Worm (Caenorhabditis elegans) whole organism, early embryonic: ENCODE results near the gene K08F4.3.

ENCODE experiments used
- B0310.2 ChIP-seq: sonication (generic microtip); optimal IDR thresholded peaks from 2 replicates; lab custom pipeline; 2016; ENCODE audit warnings: mild to moderate bottlenecking, missing genetic modification characterization, missing compliant biosample characterization
- F13C5.2 ChIP-seq: sonication (generic microtip); optimal IDR thresholded peaks from 2 replicates; lab custom pipeline; 2017; ENCODE audit warnings: mild to moderate bottlenecking, missing genetic modification characterization, inconsistent platforms, missing compliant biosample characterization
- aly-1 ChIP-seq: sonication (generic microtip); optimal IDR thresholded peaks from 2 replicates; lab custom pipeline; 2016; ENCODE audit warnings: missing genetic modification characterization, missing compliant biosample characterization
- ama-1 ChIP-seq: fragments of 150-350 bp; optimal IDR thresholded peaks from 2 replicates; lab custom pipeline; 2014
- ceh-13 ChIP-seq: fragments of 200-800 bp; sonication (Bioruptor generic); optimal IDR thresholded peaks from 2 replicates; lab custom pipeline; 2018; ENCODE audit warnings: mild to moderate bottlenecking, missing genetic modification characterization, missing compliant biosample characterization
- ceh-36 ChIP-seq: sonication (generic microtip); optimal IDR thresholded peaks from 2 replicates; lab custom pipeline; 2016; ENCODE audit warnings: missing genetic modification characterization, inconsistent platforms, missing compliant biosample characterization
- ets-7 ChIP-seq: sonication (generic microtip); optimal IDR thresholded peaks from 2 replicates; lab custom pipeline; 2016; ENCODE audit warnings: missing genotype, missing genetic modification characterization, missing compliant biosample characterization
- flt-1 ChIP-seq: fragments of 200-800 bp; sonication (Bioruptor generic); IDR thresholded peaks from 2 replicates; pipeline ENCODE4 v1.3.6; 2022; ENCODE audit warnings: missing genetic modification characterization, missing compliant biosample characterization
- hmbx-1 ChIP-seq: sonication (generic microtip); optimal IDR thresholded peaks from 2 replicates; lab custom pipeline; 2016; ENCODE audit warnings: mild to moderate bottlenecking, missing genetic modification characterization, missing compliant biosample characterization
- hmg-4 ChIP-seq: fragments of 200-800 bp; sonication (Bioruptor generic); optimal IDR thresholded peaks from 2 replicates; lab custom pipeline; 2018; ENCODE audit warnings: mild to moderate bottlenecking, missing genetic modification characterization, missing compliant biosample characterization
- hnd-1 ChIP-seq: sonication (generic microtip); optimal IDR thresholded peaks from 2 replicates; lab custom pipeline; 2016; ENCODE audit warnings: missing genetic modification characterization, missing compliant biosample characterization
- pes-1 ChIP-seq: fragments of 200-800 bp; sonication (Bioruptor generic); IDR thresholded peaks from 2 replicates; pipeline ENCODE4 v1.3.6; 2022; ENCODE audit warnings: missing genetic modification reagents, missing genetic modification characterization, missing compliant biosample characterization
- scrt-1 ChIP-seq: fragments of 200-800 bp; sonication (Bioruptor generic); IDR thresholded peaks from 2 replicates; pipeline ENCODE4 v1.3.6; 2022; ENCODE audit warnings: missing genetic modification characterization, missing compliant biosample characterization
- sea-1 ChIP-seq: fragments of 200-800 bp; sonication (Bioruptor generic); conservative IDR thresholded peaks from 2 replicates; pipeline ENCODE4 v1.3.6; 2022; ENCODE audit warnings: missing genetic modification characterization, missing compliant biosample characterization
- tbx-11 ChIP-seq: fragments of 200-800 bp; sonication (Bioruptor generic); IDR thresholded peaks from 2 replicates; pipeline ENCODE4 v1.3.6; 2022; ENCODE audit warnings: missing genetic modification characterization, missing compliant biosample characterization
- tbx-37 ChIP-seq: fragments of 200-800 bp; sonication (Bioruptor generic); conservative IDR thresholded peaks from 2 replicates; pipeline ENCODE4 v1.3.6; 2022; ENCODE audit warnings: missing genetic modification reagents, missing genetic modification characterization, missing compliant biosample characterization
- tra-4 ChIP-seq: sonication (generic microtip); optimal IDR thresholded peaks from 2 replicates; lab custom pipeline; 2017; ENCODE audit warnings: missing genetic modification characterization, missing compliant biosample characterization

The K08F4.3 gene

ce11 chrIV:10151439-10151997, 22.5 kb downstream of the K08F4.3 start, which contains the start of gene copg-1:
TSS of gene copg-1 (plus strand) at chrIV:10151947.
- TF ChIP-seq tbx-37 (GFP tag; lab: Robert Waterston, UW), result no peak
- TF ChIP-seq B0310.2 (tag; lab: Kevin White, UChicago), result no peak
- TF ChIP-seq ama-1 (lab: Kevin White, UChicago), result no peak
- TF ChIP-seq flt-1, result no peak

ce11 chrIV:10153479-10153878, 24.4 kb downstream of the K08F4.3 start:
- TF ChIP-seq hmbx-1 (tag; lab: Kevin White, UChicago) (no peak), hmg-4 (GFP tag; lab: Kevin White, UChicago) (no peak), ceh-13 (no peak), ama-1 (lab: Kevin White, UChicago) (no peak), tbx-11 (GFP tag; lab: Robert Waterston, UW) (no peak), flt-1 (no peak), sea-1 (GFP tag; lab: Robert Waterston, UW) (no peak)

ce11 chrIV:10155475-10155874, 26.4 kb downstream of the K08F4.3 start, which contains the start of gene ttr-54:
TSS of gene ttr-54 (plus strand) at chrIV:10155775.
- TF ChIP-seq B0310.2 (tag; lab: Kevin White, UChicago) (no peak), scrt-1 (GFP tag; lab: Robert Waterston, UW) (no peak), hmg-4 (GFP tag; lab: Kevin White, UChicago) (no peak), hnd-1 (tag; lab: Kevin White, UChicago) (no peak), tbx-37 (GFP tag; lab: Robert Waterston, UW) (no peak), pes-1 (GFP tag; lab: Robert Waterston, UW) (no peak), tbx-11 (GFP tag; lab: Robert Waterston, UW) (no peak), hmbx-1 (tag; lab: Kevin White, UChicago) (no peak), ceh-36 (tag; lab: Kevin White, UChicago) (no peak), flt-1 (no peak), ets-7 (tag; lab: Kevin White, UChicago) (no peak), aly-1 (tag; lab: Kevin White, UChicago) (no peak), ceh-13 (no peak), F13C5.2 (no peak), sea-1 (GFP tag; lab: Robert Waterston, UW) (no peak), tra-4 (tag; lab: Kevin White, UChicago) (no peak)

ce11 chrIV:10157034-10157433, 28.0 kb downstream of the K08F4.3 start:
- TF ChIP-seq pes-1 (GFP tag; lab: Robert Waterston, UW), result no peak
- TF ChIP-seq tbx-37 (GFP tag; lab: Robert Waterston, UW), result no peak
- TF ChIP-seq ets-7 (tag; lab: Kevin White, UChicago), result no peak
- no peak for TF ChIP-seq ama-1 (lab: Kevin White, UChicago)
- TF ChIP-seq hmbx-1 (tag; lab: Kevin White, UChicago), result no peak
- no peak for TF ChIP-seq tra-4 (tag; lab: Kevin White, UChicago)
- no peak for TF ChIP-seq scrt-1 (GFP tag; lab: Robert Waterston, UW)
- TF ChIP-seq F13C5.2, result no peak
- TF ChIP-seq flt-1, result no peak
- TF ChIP-seq hmg-4 (GFP tag; lab: Kevin White, UChicago), result no peak
- no peak for TF ChIP-seq hnd-1 (tag; lab: Kevin White, UChicago)
- no peak for TF ChIP-seq tbx-11 (GFP tag; lab: Robert Waterston, UW)
- TF ChIP-seq aly-1 (tag; lab: Kevin White, UChicago), result no peak
- TF ChIP-seq B0310.2 (tag; lab: Kevin White, UChicago), result no peak
- no peak for TF ChIP-seq sea-1 (GFP tag; lab: Robert Waterston, UW)
- no peak for TF ChIP-seq ceh-36 (tag; lab: Kevin White, UChicago)
- TF ChIP-seq ceh-13, result no peak

- no peak for TF ChIP-seq B0310.2 (tag; lab: Kevin White, UChicago)
- no peak for TF ChIP-seq ceh-13
- no peak for TF ChIP-seq ceh-36 (tag; lab: Kevin White, UChicago)
- TF ChIP-seq ets-7 (tag; lab: Kevin White, UChicago), result no peak
- no peak for TF ChIP-seq tbx-37 (GFP tag; lab: Robert Waterston, UW)
- TF ChIP-seq scrt-1 (GFP tag; lab: Robert Waterston, UW), result no peak
- no peak for TF ChIP-seq hnd-1 (tag; lab: Kevin White, UChicago)
- no peak for TF ChIP-seq pes-1 (GFP tag; lab: Robert Waterston, UW)
- TF ChIP-seq flt-1, result no peak
- no peak for TF ChIP-seq ama-1 (lab: Kevin White, UChicago)
- no peak for TF ChIP-seq tra-4 (tag; lab: Kevin White, UChicago)
- no peak for TF ChIP-seq aly-1 (tag; lab: Kevin White, UChicago)
- no peak for TF ChIP-seq sea-1 (GFP tag; lab: Robert Waterston, UW)
- no peak for TF ChIP-seq tbx-11 (GFP tag; lab: Robert Waterston, UW)
Measured at ce11 chrIV:10157489-10158088, 28.5 kb downstream of the K08F4.3 start, which contains the start of gene ttr-53. TSS of gene ttr-53 (plus strand) at chrIV:10158038.

ce11 chrIV:10161706-10162105, 32.6 kb downstream of the K08F4.3 start, which contains the start of gene pps-1:
TSS of gene pps-1 (plus strand) at chrIV:10162006.
- TF ChIP-seq scrt-1 (GFP tag; lab: Robert Waterston, UW) (no peak), F13C5.2 (no peak), aly-1 (tag; lab: Kevin White, UChicago) (no peak), pes-1 (GFP tag; lab: Robert Waterston, UW) (no peak), ets-7 (tag; lab: Kevin White, UChicago) (no peak), ceh-13 (no peak), ama-1 (lab: Kevin White, UChicago) (no peak)

ce11 chrIV:10164086-10164485, 35.0 kb downstream of the K08F4.3 start:
- TF ChIP-seq aly-1 (tag; lab: Kevin White, UChicago), result no peak
- TF ChIP-seq tra-4 (tag; lab: Kevin White, UChicago), result no peak
- no peak for TF ChIP-seq B0310.2 (tag; lab: Kevin White, UChicago)
- no peak for TF ChIP-seq tbx-11 (GFP tag; lab: Robert Waterston, UW)
- TF ChIP-seq hnd-1 (tag; lab: Kevin White, UChicago), result no peak
